Fruit fly (Drosophila melanogaster): Measurements from ENCODE around the gene Qtzl.

Qtzl gene

dm6 chr2L:12021193-12021592 is 25.7 kb downstream of the Qtzl start (continued):
- TF ChIP-seq pnt (GFP tag; optimal IDR thresholded peaks at IDR 0.05) (no peak), HLHmδ (GFP tag; optimal IDR thresholded peaks at IDR 0.05) (peak; percentile 52), CG32772 (GFP tag; IDR thresholded peaks at IDR 0.05) (no peak), CG7745 (tag; optimal IDR thresholded peaks at IDR 0.05) (peak; percentile 71), toy (GFP tag; IDR thresholded peaks at IDR 0.05) (no peak), ERR (GFP tag; optimal IDR thresholded peaks at IDR 0.05) (no peak), CG13424 (tag; optimal IDR thresholded peaks at IDR 0.05) (peak; percentile 58), tio (GFP tag; optimal IDR thresholded peaks at IDR 0.05) (no peak), Dbx (GFP tag; IDR thresholded peaks at IDR 0.05) (peak; percentile 58; the same call in 1 of the 3 replicates), CG31388 (GFP tag; optimal IDR thresholded peaks at IDR 0.05) (no peak), CG31441 (GFP tag; IDR thresholded peaks at IDR 0.05) (no peak; the same call in 1 of the 2 replicates), Dll (GFP tag; IDR thresholded peaks at IDR 0.05; ENCODE audit: partially characterized antibody) (no peak), CG2116 (GFP tag; optimal IDR thresholded peaks at IDR 0.05) (peak; percentile 55), tgo (GFP tag; IDR thresholded peaks at IDR 0.05) (no peak), ATbp (GFP tag; optimal IDR thresholded peaks at IDR 0.05) (peak; percentile 93), CG10321 (GFP tag; IDR thresholded peaks at IDR 0.05) (no peak; the same call in 1 of the 2 replicates), CG18476 (GFP tag; optimal IDR thresholded peaks at IDR 0.05) (peak; percentile 56), sens (GFP tag) (peak; percentile 96), so (GFP tag; IDR thresholded peaks at IDR 0.05) (peak; percentile 7; the same call in 2 of the 3 replicates), Oli (tag; optimal IDR thresholded peaks at IDR 0.05) (peak; percentile 24), CG1233 (GFP tag; optimal IDR thresholded peaks at IDR 0.05) (peak; percentile 65), Hmr (GFP tag; optimal IDR thresholded peaks at IDR 0.05) (peak; percentile 89), Ada2b (GFP tag; IDR thresholded peaks at IDR 0.05) (peak; percentile 19; the same call in 1 of the 2 replicates), cg (GFP tag; optimal IDR thresholded peaks at IDR 0.05) (no peak), Drgx (GFP tag; IDR thresholded peaks at IDR 0.05) (no peak), CG3065 (GFP tag; optimal IDR thresholded peaks at IDR 0.05) (peak; percentile 40), vfl (GFP tag; optimal IDR thresholded peaks at IDR 0.05) (no peak), CG7357 (GFP tag; IDR thresholded peaks at IDR 0.05) (no peak), bigmax (GFP tag; optimal IDR thresholded peaks at IDR 0.05) (no peak), Deaf1 (tag; optimal IDR thresholded peaks at IDR 0.05) (no peak), CG11456 (GFP tag; IDR thresholded peaks at IDR 0.05) (no peak), Hsf (GFP tag; optimal IDR thresholded peaks at IDR 0.05) (peak; percentile 37), CG8478 (optimal IDR thresholded peaks at IDR 0.05) (no peak), Gsc (GFP tag; IDR thresholded peaks at IDR 0.05) (no peak), B-H1 (GFP tag; IDR thresholded peaks at IDR 0.05) (peak; percentile 11; the same call in 1 of the 3 replicates), pros (GFP tag; optimal IDR thresholded peaks at IDR 0.05) (no peak), CG9876 (GFP tag; optimal IDR thresholded peaks at IDR 0.05) (no peak), fd64A (GFP tag; optimal IDR thresholded peaks at IDR 0.05) (peak; percentile 84), dmrt11E (tag; optimal IDR thresholded peaks at IDR 0.05) (peak; percentile 69), br (optimal IDR thresholded peaks at IDR 0.05) (no peak), odd (GFP tag; optimal IDR thresholded peaks at IDR 0.05) (peak; percentile 71), CG6254 (GFP tag; optimal IDR thresholded peaks at IDR 0.05) (peak; percentile 39), CG6791 (GFP tag; IDR thresholded peaks at IDR 0.05; ENCODE audit: partially characterized antibody) (no peak), Poxn (GFP tag; IDR thresholded peaks at IDR 0.05) (no peak), CG4404 (GFP tag; IDR thresholded peaks at IDR 0.05) (no peak), klu (GFP tag; IDR thresholded peaks at IDR 0.05) (no peak), CG17328 (GFP tag; IDR thresholded peaks at IDR 0.05) (peak; percentile 61), CG9437 (GFP tag; optimal IDR thresholded peaks at IDR 0.05) (no peak), C15 (GFP tag; IDR thresholded peaks at IDR 0.05) (no peak; the same call in 2 of the 3 replicates), CG11398 (GFP tag; optimal IDR thresholded peaks at IDR 0.05) (peak; percentile 54), sug (tag; optimal IDR thresholded peaks at IDR 0.05) (no peak), CHES-1-like (GFP tag; optimal IDR thresholded peaks at IDR 0.05) (no peak), psq (GFP tag; optimal IDR thresholded peaks at IDR 0.05) (peak; percentile 46)

All from whole organism, embryonic.